Worm (Caenorhabditis elegans) whole organism, L4/young adult: ENCODE results near the gene Y46D2A.3.

Source experiments
- W03F9.2 ChIP-seq: fragments of 150-350 bp; optimal IDR thresholded peaks from 2 replicates; lab custom pipeline; 2014; ENCODE audit warnings: missing biosample characterization, missing genetic modification characterization
- dao-5 ChIP-seq: sonication (generic microtip); optimal IDR thresholded peaks from 2 replicates; lab custom pipeline; 2016; ENCODE audit warnings: missing genotype, missing genetic modification characterization, moderate library complexity, missing compliant biosample characterization
- him-1 ChIP-seq: sonication (generic microtip); optimal IDR thresholded peaks from 2 replicates; lab custom pipeline; 2016; ENCODE audit warnings: missing genotype, missing genetic modification reagents, missing genetic modification characterization, missing compliant biosample characterization

Gene Y46D2A.3

ce11 chrII:3327104-3327503, at the start of gene Y46D2A.3:
TSS of gene Y46D2A.3 (minus strand) at chrII:3327204.
- TF ChIP-seq W03F9.2 (tag; lab: Kevin White, UChicago) (no peak), dao-5 (tag; lab: Kevin White, UChicago) (no peak), him-1 (tag; lab: Kevin White, UChicago) (no peak)

- TF ChIP-seq dao-5 (tag; lab: Kevin White, UChicago), result no peak
- TF ChIP-seq him-1 (tag; lab: Kevin White, UChicago), result no peak
- TF ChIP-seq W03F9.2 (tag; lab: Kevin White, UChicago), result no peak
Observed at ce11 chrII:3376789-3377188, 49.8 kb upstream of the Y46D2A.3 start, which contains the start of gene bath-9. TSS of gene bath-9 (plus strand) at chrII:3377089.

DNA sequence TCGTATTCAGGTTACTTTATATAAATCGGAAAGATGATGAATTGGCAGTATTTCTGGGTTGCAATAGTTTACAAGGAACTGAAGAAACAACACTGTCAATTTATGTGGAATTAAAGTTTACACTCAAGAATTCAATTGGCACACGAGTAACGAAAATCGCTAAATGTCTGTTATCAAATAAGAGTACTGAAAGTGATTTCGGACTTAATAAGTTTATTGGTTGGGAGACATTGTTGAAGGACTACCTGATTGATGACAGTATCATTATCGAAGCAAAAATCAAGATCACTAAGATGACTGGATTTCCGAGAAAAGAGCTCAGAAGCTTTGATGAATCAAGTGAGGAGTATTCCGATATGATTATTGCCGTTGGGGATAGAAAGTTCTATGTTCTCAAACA, 48.3 kb upstream of the Y46D2A.3 start:
- TF ChIP-seq dao-5 (tag; lab: Kevin White, UChicago), result no peak
- TF ChIP-seq W03F9.2 (tag; lab: Kevin White, UChicago), result no peak
- no peak for TF ChIP-seq him-1 (tag; lab: Kevin White, UChicago)

- no peak for TF ChIP-seq dao-5 (tag; lab: Kevin White, UChicago)
- TF ChIP-seq him-1 (tag; lab: Kevin White, UChicago), result no peak
- TF ChIP-seq W03F9.2 (tag; lab: Kevin White, UChicago), result no peak
Observed at ce11 chrII:3374779-3375178, 47.8 kb upstream of the Y46D2A.3 start, which contains the start of gene bath-10. TSS of gene bath-10 (plus strand) at chrII:3375079.

ce11 chrII:3373875-3374274, 46.9 kb upstream of the Y46D2A.3 start:
- TF ChIP-seq W03F9.2 (tag; lab: Kevin White, UChicago) (no peak), dao-5 (tag; lab: Kevin White, UChicago) (no peak), him-1 (tag; lab: Kevin White, UChicago) (no peak)

DNA sequence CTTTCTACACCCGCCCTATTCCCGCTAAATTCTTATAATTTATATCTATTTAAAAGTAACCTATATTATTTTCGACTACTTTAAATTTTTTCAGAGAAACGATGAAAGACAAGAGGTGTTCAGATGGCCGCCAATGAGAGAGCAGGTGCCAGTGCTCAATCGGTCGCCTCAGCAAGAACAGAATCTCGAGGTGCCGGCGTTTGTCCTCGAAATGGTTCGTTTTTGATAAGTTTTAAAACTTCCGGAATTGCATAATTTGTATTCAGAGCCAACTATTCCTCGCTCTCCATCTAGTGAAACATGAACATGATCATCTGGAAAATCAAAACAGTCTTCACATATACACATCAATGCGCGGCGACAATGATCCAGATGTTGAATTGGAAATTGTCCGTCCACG, 44.0 kb upstream of the Y46D2A.3 start, which contains the start of gene bath-23:
Gene bath-23, plus strand, starts transcription at position 301 of the 400 bp plus-strand sequence.
- TF ChIP-seq dao-5 (tag; lab: Kevin White, UChicago), result no peak

ce11 chrII:3370061-3370460, 43.1 kb upstream of the Y46D2A.3 start, which contains the start of gene Y49F6C.8:
TSS of gene Y49F6C.8 (minus strand) at chrII:3370111.
- TF ChIP-seq him-1 (tag; lab: Kevin White, UChicago) (no peak), dao-5 (tag; lab: Kevin White, UChicago) (no peak), W03F9.2 (tag; lab: Kevin White, UChicago) (no peak)

DNA sequence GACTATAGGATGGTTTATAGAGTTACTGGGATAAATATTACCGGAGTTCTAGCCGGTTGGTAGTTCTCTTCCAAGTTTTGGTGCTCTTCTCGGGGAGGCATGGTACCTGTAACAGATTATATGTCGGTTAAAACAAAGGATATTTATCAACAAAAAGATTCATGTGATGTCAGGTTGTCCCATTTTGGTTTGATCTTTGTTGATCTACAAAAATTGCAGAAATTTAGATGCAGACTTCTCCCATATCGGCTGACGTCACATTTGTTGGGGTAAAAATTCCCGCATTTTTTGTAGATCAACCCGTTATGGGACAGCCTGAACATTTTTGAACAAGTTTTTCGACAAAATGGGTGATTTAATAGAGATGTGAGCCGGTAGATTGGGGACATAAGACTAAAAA, 41.1 kb upstream of the Y46D2A.3 start, which contains the start of gene Y49F6C.7:
Gene Y49F6C.7, minus strand, starts transcription at position 101 of the 400 bp plus-strand sequence.
- no peak for TF ChIP-seq W03F9.2 (tag; lab: Kevin White, UChicago)
- no peak for TF ChIP-seq dao-5 (tag; lab: Kevin White, UChicago)
- no peak for TF ChIP-seq him-1 (tag; lab: Kevin White, UChicago)

DNA sequence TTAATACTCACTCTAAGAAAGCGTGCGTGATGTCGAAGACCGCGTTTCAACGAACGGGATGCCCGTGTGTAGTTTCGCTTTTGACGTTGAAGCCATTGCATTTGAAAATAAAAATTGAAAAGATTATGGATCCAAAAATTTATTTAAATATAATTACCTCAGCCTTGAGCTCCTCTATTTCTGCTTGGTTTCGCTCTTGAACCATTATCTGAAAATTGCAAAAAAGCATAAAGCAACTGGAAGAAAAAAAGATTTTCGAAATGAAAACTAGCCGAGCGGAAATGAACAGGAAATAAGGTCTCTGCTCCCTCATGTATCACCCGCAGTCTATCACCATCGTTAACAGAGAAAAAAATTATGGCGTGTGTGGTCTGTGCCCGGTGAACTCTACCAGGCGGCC, 40.1 kb upstream of the Y46D2A.3 start, which contains the start of gene Y49F6C.6:
Gene Y49F6C.6, minus strand, starts transcription at position 101 of the 400 bp plus-strand sequence.
- TF ChIP-seq him-1 (tag; lab: Kevin White, UChicago), result no peak
- no peak for TF ChIP-seq dao-5 (tag; lab: Kevin White, UChicago)
- TF ChIP-seq W03F9.2 (tag; lab: Kevin White, UChicago), result no peak

- TF ChIP-seq dao-5 (tag; lab: Kevin White, UChicago) (no peak), W03F9.2 (tag; lab: Kevin White, UChicago) (no peak), him-1 (tag; lab: Kevin White, UChicago) (no peak)
Observed at ce11 chrII:3358834-3359233, 31.8 kb upstream of the Y46D2A.3 start, which contains the start of the genes lido-14 and bath-27. TSS of gene lido-14 (plus strand) at chrII:3359134. TSS of gene bath-27 (plus strand) at chrII:3359139.

DNA sequence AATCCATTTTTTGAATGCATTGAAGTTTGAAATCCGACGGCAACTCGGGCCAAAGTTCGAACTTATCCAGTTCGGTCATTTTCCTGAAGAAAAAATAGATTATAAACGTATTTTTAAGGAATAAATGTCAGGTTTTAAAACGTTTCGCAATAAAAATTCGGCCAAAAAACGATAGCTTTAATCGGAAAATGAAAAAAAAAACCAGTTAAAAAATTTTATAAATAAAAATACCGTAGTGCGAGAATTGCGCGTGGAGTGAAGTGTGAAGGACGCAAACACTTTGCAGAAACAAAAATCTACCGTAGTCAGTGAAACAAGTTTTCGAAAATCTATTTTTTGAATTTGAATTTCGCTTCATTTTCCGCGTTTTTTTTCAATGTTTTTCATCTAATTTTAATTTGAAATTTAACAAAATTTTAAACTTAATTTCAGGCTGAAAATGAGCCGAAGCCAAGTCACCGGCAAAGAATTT, 22.9 kb upstream of the Y46D2A.3 start, which contains the start of gene F14D2.8:
Gene F14D2.8, minus strand, starts transcription at position 51 of the 472 bp plus-strand sequence.
- TF ChIP-seq him-1 (tag; lab: Kevin White, UChicago) (no peak), W03F9.2 (tag; lab: Kevin White, UChicago) (no peak), dao-5 (tag; lab: Kevin White, UChicago) (no peak)

DNA sequence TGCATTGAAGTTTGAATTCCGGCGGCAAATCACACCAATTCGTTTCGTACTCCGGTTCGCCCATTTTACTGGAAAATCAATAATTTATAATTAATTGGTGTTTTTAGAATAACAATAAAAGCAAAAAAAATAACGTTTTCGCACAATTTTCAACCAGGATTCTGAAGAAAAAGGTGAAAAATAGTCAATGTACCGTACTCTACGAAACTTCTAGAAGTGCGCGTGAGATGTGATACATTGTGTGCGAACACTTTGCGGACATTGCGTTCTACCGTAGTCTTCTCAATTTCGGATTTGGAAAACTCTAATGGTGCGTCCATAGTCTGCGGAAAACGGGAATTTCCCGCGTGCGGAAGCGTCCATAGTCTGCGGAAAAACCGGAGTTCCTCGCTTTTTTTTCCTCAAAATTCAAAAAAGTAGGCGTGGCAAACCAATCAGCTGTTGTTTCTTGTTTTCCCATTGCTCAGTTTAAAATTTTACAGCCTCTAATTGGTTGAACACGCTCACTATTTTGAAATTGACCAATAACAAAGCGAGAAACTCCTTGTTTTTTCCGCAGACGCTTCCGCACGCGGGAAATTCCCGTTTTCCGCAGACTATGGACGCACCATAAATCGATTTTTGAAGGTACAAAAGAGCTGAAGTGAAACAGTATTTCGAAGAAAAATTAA, 21.1 kb upstream of the Y46D2A.3 start, which contains the start of the genes F14D2.14 and bath-29:
Gene F14D2.14, minus strand, starts transcription at position 51 of the 671 bp plus-strand sequence.
Gene bath-29, plus strand, starts transcription at position 621 of the 671 bp plus-strand sequence.
- TF ChIP-seq him-1 (tag; lab: Kevin White, UChicago) (no peak), W03F9.2 (tag; lab: Kevin White, UChicago) (no peak), dao-5 (tag; lab: Kevin White, UChicago) (no peak)

- TF ChIP-seq him-1 (tag; lab: Kevin White, UChicago) (no peak), dao-5 (tag; lab: Kevin White, UChicago) (no peak), W03F9.2 (tag; lab: Kevin White, UChicago) (no peak)
Observed at ce11 chrII:3346328-3346780, 19.4 kb upstream of the Y46D2A.3 start, which contains the start of gene bath-30. TSS of gene bath-30 (minus strand) at chrII:3346378.
